Worm (Caenorhabditis elegans): Measurements from ENCODE around the gene fust-1.

DNA sequence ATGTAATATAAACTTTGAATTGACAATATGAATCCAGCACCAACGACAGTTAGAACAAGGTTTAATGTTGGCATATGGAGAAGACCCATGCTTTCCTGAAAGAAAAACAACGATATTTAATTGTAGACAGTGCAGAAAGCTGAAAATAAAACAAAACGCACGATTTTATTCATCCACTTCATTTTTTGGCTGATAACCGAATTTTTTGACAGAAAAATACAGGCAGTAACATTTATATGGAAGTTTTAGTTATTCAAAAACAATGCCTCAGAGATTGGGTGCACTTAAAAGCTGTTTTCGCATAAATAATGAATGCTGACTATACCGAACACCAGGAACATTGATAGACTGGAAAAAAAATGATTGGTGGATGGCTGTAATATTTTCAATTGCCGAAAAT, 13.4 kb downstream of the fust-1 start, which contains the start of gene mfsd-13.2:
- no peak for TF ChIP-seq nhr-76 (tag; optimal IDR thresholded peaks at IDR 0.05)
- TF ChIP-seq unc-39 (tag; optimal IDR thresholded peaks at IDR 0.05) = no peak
- TF ChIP-seq ces-1 (GFP tag; optimal IDR thresholded peaks at IDR 0.05) = no peak
- TF ChIP-seq lsy-2 (tag; optimal IDR thresholded peaks at IDR 0.05) = no peak
- no peak for TF ChIP-seq nhr-28 (tag; optimal IDR thresholded peaks at IDR 0.05)
- no peak for TF ChIP-seq hlh-1 (tag; optimal IDR thresholded peaks at IDR 0.05)
- TF ChIP-seq unc-62 (GFP tag; optimal IDR thresholded peaks at IDR 0.05) = no peak
- TF ChIP-seq unc-120 (tag; optimal IDR thresholded peaks at IDR 0.05; ENCODE audit: poor library complexity, severe bottlenecking) = no peak
- no peak for TF ChIP-seq mep-1 (tag; optimal IDR thresholded peaks at IDR 0.05)
- no peak for TF ChIP-seq tbx-8 (GFP tag; optimal IDR thresholded peaks at IDR 0.05)
